Worm (Caenorhabditis elegans) whole organism, L1 larva: ENCODE results near the gene col-179.

Source experiments
- alr-1 ChIP-seq: fragments of 200-800 bp; sonication (Bioruptor generic); optimal IDR thresholded peaks from 2 replicates; lab custom pipeline; 2018; ENCODE audit warnings: borderline replicate concordance, mild to moderate bottlenecking, missing genetic modification characterization, missing compliant biosample characterization
- aly-2 ChIP-seq: fragments of 150-350 bp; optimal IDR thresholded peaks from 2 replicates; lab custom pipeline; 2014; ENCODE audit warnings: missing biosample characterization, missing genetic modification characterization
- blmp-1 ChIP-seq: fragments of 150-350 bp; optimal IDR thresholded peaks from 2 replicates; lab custom pipeline; 2014; ENCODE audit warnings: missing biosample characterization, missing genetic modification characterization
- ceh-82 ChIP-seq, 3 experiments: fragments of 150-350 bp in 1 of 3; sonication (generic microtip) in 2 of 3; optimal IDR thresholded peaks; 2 replicates each; lab custom pipeline; 2014 to 2017; ENCODE audit warnings: missing biosample characterization in 3 of 3, missing genetic modification characterization in 3 of 3
- ceh-90 ChIP-seq: sonication (generic microtip); optimal IDR thresholded peaks from 2 replicates; lab custom pipeline; 2016; ENCODE audit warnings: missing genetic modification characterization, missing compliant biosample characterization
- jun-1 ChIP-seq: fragments of 150-350 bp; optimal IDR thresholded peaks from 2 replicates; lab custom pipeline; 2014; ENCODE audit warnings: missing biosample characterization, missing genetic modification reagents, missing genetic modification characterization
- lin-39 ChIP-seq: fragments of 150-350 bp; optimal IDR thresholded peaks from 2 replicates; lab custom pipeline; 2014; ENCODE audit warnings: missing biosample characterization, missing genetic modification reagents, missing genetic modification characterization
- lir-3 ChIP-seq: sonication (generic microtip); optimal IDR thresholded peaks from 2 replicates; lab custom pipeline; 2016; ENCODE audit warnings: mild to moderate bottlenecking, missing genetic modification characterization, moderate library complexity, missing compliant biosample characterization; ENCODE audit not compliant: poor library complexity
- nhr-11 ChIP-seq: fragments of 150-350 bp; optimal IDR thresholded peaks from 2 replicates; lab custom pipeline; 2014; ENCODE audit warnings: missing biosample characterization, missing genetic modification characterization
- nhr-71 ChIP-seq: sonication (generic microtip); optimal IDR thresholded peaks from 2 replicates; lab custom pipeline; 2016; ENCODE audit warnings: mild to moderate bottlenecking, missing genetic modification characterization, moderate library complexity, missing compliant biosample characterization
- nhr-76 ChIP-seq: sonication (generic microtip); optimal IDR thresholded peaks from 2 replicates; lab custom pipeline; 2017; ENCODE audit warnings: missing biosample characterization, missing genetic modification characterization
- tbx-2 ChIP-seq: sonication (generic microtip); optimal IDR thresholded peaks from 2 replicates; lab custom pipeline; 2016; ENCODE audit warnings: missing genetic modification characterization, missing compliant biosample characterization
- vab-15 ChIP-seq: sonication (generic microtip); optimal IDR thresholded peaks from 2 replicates; lab custom pipeline; 2017; ENCODE audit warnings: missing genotype, mild to moderate bottlenecking, missing genetic modification characterization, missing compliant biosample characterization

DNA sequence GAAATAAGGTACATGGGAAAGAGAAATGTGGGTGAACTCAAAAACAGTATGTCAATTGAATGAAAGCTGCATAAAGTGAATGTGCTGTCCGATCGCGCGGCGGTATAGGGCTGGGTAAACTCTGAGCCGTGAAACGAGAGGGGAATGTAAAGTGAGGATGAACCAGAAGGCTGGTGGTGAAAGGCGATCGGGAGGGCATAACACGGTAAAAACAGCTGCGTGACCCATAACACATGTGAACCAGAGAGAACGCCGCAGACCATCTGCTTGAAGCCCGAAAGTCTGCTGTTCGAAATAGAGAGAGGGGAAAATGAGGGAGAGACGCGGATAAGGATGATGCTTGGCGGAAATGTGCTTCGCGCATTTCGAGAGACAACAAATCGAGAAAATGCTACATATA is 9.2 kb downstream of the col-179 start:
- no peak for TF ChIP-seq nhr-71 (tag; lab: Kevin White, UChicago)
- TF ChIP-seq alr-1 (tag; lab: Kevin White, UChicago): no peak
- no peak for TF ChIP-seq nhr-11 (tag; lab: Kevin White, UChicago)
- TF ChIP-seq ceh-82 (tag; optimal IDR thresholded peaks at IDR 0.05; lab: Kevin White, UChicago): no peak
- no peak for TF ChIP-seq vab-15 (tag; lab: Kevin White, UChicago)
- TF ChIP-seq jun-1 (tag; lab: Kevin White, UChicago): no peak
- no peak for TF ChIP-seq ceh-90 (tag; lab: Kevin White, UChicago)
- no peak for TF ChIP-seq blmp-1 (tag; lab: Kevin White, UChicago)
- TF ChIP-seq lir-3 (tag; lab: Kevin White, UChicago): no peak
- no peak for TF ChIP-seq nhr-76 (tag; lab: Kevin White, UChicago)
- no peak for TF ChIP-seq tbx-2
- no peak for TF ChIP-seq lin-39 (tag; lab: Kevin White, UChicago)
- no peak for TF ChIP-seq aly-2
